Fruit fly (Drosophila melanogaster) whole organism, wandering third instar larva: ENCODE results near the gene lab.

Experiments used
- CG32264 ChIP-seq: fragments of 200-800 bp; sonication (Bioruptor generic); optimal IDR thresholded peaks from 2 replicates; lab custom pipeline; 2016; ENCODE audit warnings: missing biosample characterization, missing genetic modification characterization
- Dfd ChIP-seq: fragments of >200 bp; optimal IDR thresholded peaks from 2 replicates; lab custom pipeline; 2017; ENCODE audit warnings: missing biosample characterization, missing genetic modification characterization
- Dif ChIP-seq: fragments of 200-275, 200-300 bp; sonication (Bioruptor generic); optimal IDR thresholded peaks from 2 replicates; lab custom pipeline; 2018; ENCODE audit warnings: missing biosample characterization, missing genetic modification characterization; ENCODE audit not compliant: partially characterized antibody
- GATAd ChIP-seq: sonication (Bioruptor generic); optimal IDR thresholded peaks from 2 replicates; lab custom pipeline; 2016; ENCODE audit warnings: missing biosample characterization, missing genetic modification characterization
- HLH106 ChIP-seq: fragments of 200-800 bp; optimal IDR thresholded peaks from 3 replicates; lab custom pipeline; 2019; ENCODE audit warnings: missing biosample characterization, mild to moderate bottlenecking, missing genetic modification characterization, moderate library complexity
- Hnf4 ChIP-seq: fragments of 200-800 bp; sonication (Bioruptor generic); optimal IDR thresholded peaks from 2 replicates; lab custom pipeline; 2016; ENCODE audit warnings: missing biosample characterization, mild to moderate bottlenecking, missing genetic modification characterization
- Hr78 ChIP-seq: fragments of >200 bp; optimal IDR thresholded peaks from 2 replicates; lab custom pipeline; 2017; ENCODE audit warnings: missing biosample characterization, missing genetic modification characterization
- Hr83 ChIP-seq: fragments of 200-300 bp; sonication (Bioruptor generic); optimal IDR thresholded peaks from 2 replicates; lab custom pipeline; 2016; ENCODE audit warnings: missing biosample characterization, mild to moderate bottlenecking, missing genetic modification characterization, moderate library complexity; ENCODE audit not compliant: poor library complexity, severe bottlenecking
- Jra ChIP-seq: sonication (Bioruptor generic); optimal IDR thresholded peaks from 2 replicates; lab custom pipeline; 2016; ENCODE audit warnings: missing biosample characterization, missing genetic modification characterization
- Mio ChIP-seq: sonication (Bioruptor generic); optimal IDR thresholded peaks from 2 replicates; lab custom pipeline; 2016; ENCODE audit warnings: missing biosample characterization, missing genetic modification characterization
- N ChIP-seq: fragments of >200 bp; optimal IDR thresholded peaks from 2 replicates; lab custom pipeline; 2018; ENCODE audit warnings: missing biosample characterization, missing external identifiers, missing genetic modification characterization
- OdsH ChIP-seq: fragments of 200-800 bp; sonication (Bioruptor generic); optimal IDR thresholded peaks from 2 replicates; lab custom pipeline; 2016; ENCODE audit warnings: missing biosample characterization, mild to moderate bottlenecking, missing genetic modification characterization
- Sp1 ChIP-seq: fragments of 200-800 bp; sonication (Bioruptor generic); optimal IDR thresholded peaks from 3 replicates; lab custom pipeline; 2019; ENCODE audit warnings: missing biosample characterization, mild to moderate bottlenecking, missing genetic modification characterization, moderate library complexity
- Vsx2 ChIP-seq: fragments of 200-300, 225-300 bp; sonication (Bioruptor generic); optimal IDR thresholded peaks from 2 replicates; lab custom pipeline; 2018; ENCODE audit warnings: missing biosample characterization, missing genetic modification characterization; ENCODE audit not compliant: partially characterized antibody
- brk ChIP-seq: fragments of 200-800 bp; sonication (Bioruptor generic); optimal IDR thresholded peaks from 2 replicates; lab custom pipeline; 2016; ENCODE audit warnings: missing biosample characterization, mild to moderate bottlenecking, missing genetic modification characterization
- dl ChIP-seq, 2 experiments: fragments of 175-275, 200-275 bp in 1 of 2; fragments of 200-275 bp in 1 of 2; sonication (Bioruptor generic); optimal IDR thresholded peaks; lab custom pipeline; 2018; ENCODE audit warnings: mild to moderate bottlenecking in 2 of 2, missing biosample characterization in 2 of 2, missing genetic modification characterization in 2 of 2, moderate library complexity in 2 of 2; ENCODE audit not compliant: partially characterized antibody in 2 of 2, insufficient read depth in 1 of 2
- dmrt93B ChIP-seq: fragments of 200-800 bp; sonication (Bioruptor generic); optimal IDR thresholded peaks from 2 replicates; lab custom pipeline; 2018; ENCODE audit warnings: missing biosample characterization, mild to moderate bottlenecking, missing genetic modification characterization
- ey ChIP-seq: fragments of 200-800 bp; sonication (Bioruptor generic); optimal IDR thresholded peaks from 2 replicates; lab custom pipeline; 2016; ENCODE audit warnings: missing biosample characterization, missing genetic modification characterization
- jim ChIP-seq: fragments of 175-275, 200-325 bp; sonication (Bioruptor generic); optimal IDR thresholded peaks from 2 replicates; lab custom pipeline; 2016; ENCODE audit warnings: missing biosample characterization, mild to moderate bottlenecking, missing genetic modification characterization
- psq ChIP-seq: fragments of 200-800 bp; sonication (Bioruptor generic); optimal IDR thresholded peaks from 3 replicates; lab custom pipeline; 2017; ENCODE audit warnings: missing biosample characterization, mild to moderate bottlenecking, missing genetic modification characterization, moderate library complexity
- rgr ChIP-seq: fragments of 200-800 bp; sonication (Bioruptor generic); optimal IDR thresholded peaks from 3 replicates; lab custom pipeline; 2016; ENCODE audit warnings: missing biosample characterization, mild to moderate bottlenecking, missing genetic modification characterization
- sage ChIP-seq: fragments of 200-800 bp; sonication (Bioruptor generic); optimal IDR thresholded peaks from 2 replicates; lab custom pipeline; 2016; ENCODE audit warnings: missing biosample characterization, mild to moderate bottlenecking, missing genetic modification characterization
- woc ChIP-seq: sonication (Bioruptor generic); optimal IDR thresholded peaks from 2 replicates; lab custom pipeline; 2016; ENCODE audit warnings: missing biosample characterization, mild to moderate bottlenecking, missing genetic modification characterization

The lab gene

DNA sequence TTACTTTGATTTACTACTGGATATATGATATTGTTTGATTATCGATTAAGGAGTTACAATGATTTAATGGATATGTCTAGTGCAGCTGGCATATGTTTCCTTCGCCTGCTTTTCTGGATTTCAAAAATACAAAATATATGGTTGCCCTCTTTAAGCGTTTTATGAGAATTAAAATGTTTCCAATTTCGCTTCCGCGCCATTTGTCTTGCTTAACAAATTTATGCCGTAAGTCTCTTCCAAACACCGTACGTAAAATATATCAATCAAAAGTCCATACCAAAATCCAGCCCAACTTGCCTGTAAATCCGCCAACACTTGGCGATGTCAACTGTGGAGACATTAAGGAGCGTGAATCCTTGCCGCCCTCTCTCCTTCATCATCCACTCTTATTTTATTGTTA, 49.2 kb downstream of the lab start, which contains the start of gene CG15177:
CG15177 (minus strand) TSS at position 101 of the 400 bp plus-strand sequence.
- TF ChIP-seq OdsH (GFP tag; lab: Kevin White, UChicago) (no peak), GATAd (GFP tag; lab: Kevin White, UChicago) (no peak), psq (no peak), Hr78 (GFP tag; lab: Kevin White, UChicago) (no peak), Hnf4 (GFP tag; lab: Kevin White, UChicago) (no peak), woc (GFP tag; lab: Kevin White, UChicago) (no peak), Dif (GFP tag; lab: Kevin White, UChicago) (no peak), sage (GFP tag; lab: Kevin White, UChicago) (no peak)

DNA sequence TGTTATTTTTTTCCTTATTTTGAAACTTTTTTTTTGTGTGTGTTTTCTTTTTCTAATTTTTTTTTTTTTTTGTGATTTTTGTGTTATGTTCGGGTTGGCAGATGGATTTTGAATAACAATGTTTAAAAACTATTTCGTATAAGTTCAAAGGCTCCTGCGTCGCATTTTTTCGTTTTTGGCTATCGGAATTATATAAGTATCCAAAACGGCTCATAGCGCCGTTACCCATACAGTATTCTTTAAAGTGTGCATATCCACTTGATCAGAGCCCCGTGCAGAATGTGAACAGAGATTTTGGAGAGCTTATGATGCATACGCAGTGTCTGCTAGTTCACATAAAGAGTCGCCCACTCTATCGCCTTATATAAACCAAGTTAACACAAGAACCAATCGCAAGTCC, 50.6 kb downstream of the lab start, which contains the start of gene sowi:
sowi (minus strand) TSS at position 101 of the 400 bp plus-strand sequence.
- TF ChIP-seq Jra (GFP tag; lab: Kevin White, UChicago) (no peak), brk (GFP tag; lab: Kevin White, UChicago) (no peak), CG32264 (GFP tag; lab: Kevin White, UChicago) (no peak), Hnf4 (GFP tag; lab: Kevin White, UChicago) (no peak), Dfd (GFP tag; lab: Kevin White, UChicago) (no peak), psq (no peak), dmrt93B (GFP tag; lab: Kevin White, UChicago) (no peak), sage (GFP tag; lab: Kevin White, UChicago) (no peak), HLH106 (tag; lab: Kevin White, UChicago) (no peak), GATAd (GFP tag; lab: Kevin White, UChicago) (no peak), jim (GFP tag; lab: Kevin White, UChicago) (no peak), dl (GFP tag; optimal IDR thresholded peaks at IDR 0.05; lab: Kevin White, UChicago; ENCODE audit: insufficient read depth in 1 of 2, partially characterized antibody in 2 of 2) (no peak), Sp1 (GFP tag; lab: Kevin White, UChicago) (no peak), ey (GFP tag; lab: Kevin White, UChicago) (no peak), Vsx2 (GFP tag; lab: Kevin White, UChicago) (no peak), Hr83 (GFP tag; lab: Kevin White, UChicago) (no peak), rgr (GFP tag; lab: Kevin White, UChicago) (no peak), Mio (GFP tag; lab: Kevin White, UChicago) (no peak), N (GFP tag; lab: Kevin White, UChicago) (no peak)
